Fruit fly (Drosophila melanogaster): Measurements from ENCODE around the gene Srrm1.
A peak's percentile ranks its signal among the peaks of the same experiment; 100 is the strongest.

Srrm1 gene

dm6 chr3L:13074084-13074624, 37.5 kb downstream of the Srrm1 start (continued):
- no peak for TF ChIP-seq slou (GFP tag; optimal IDR thresholded peaks at IDR 0.05)
- TF ChIP-seq ttk (GFP tag; IDR thresholded peaks at IDR 0.05) = no peak
- no peak for TF ChIP-seq sd (tag; optimal IDR thresholded peaks at IDR 0.05)
- TF ChIP-seq corto (GFP tag; optimal IDR thresholded peaks at IDR 0.05) = peak; percentile 51
- no peak for TF ChIP-seq nerfin-2 (GFP tag; IDR thresholded peaks at IDR 0.05; ENCODE audit: partially characterized antibody)
- TF ChIP-seq trh (GFP tag; optimal IDR thresholded peaks at IDR 0.05) = no peak
- TF ChIP-seq NC2α (GFP tag; optimal IDR thresholded peaks at IDR 0.05) = no peak
- no peak for TF ChIP-seq aop (GFP tag; IDR thresholded peaks at IDR 0.05)
- TF ChIP-seq CG3407 (GFP tag; optimal IDR thresholded peaks at IDR 0.05) = no peak
- no peak for TF ChIP-seq row (GFP tag; IDR thresholded peaks at IDR 0.05)
- TF ChIP-seq fd96Cb (tag; optimal IDR thresholded peaks at IDR 0.05) = no peak

dm6 chr3L:13077326-13077725, 40.7 kb downstream of the Srrm1 start:
- TF ChIP-seq CG12104 (GFP tag; optimal IDR thresholded peaks at IDR 0.05) = no peak
- TF ChIP-seq CG15479 (GFP tag; optimal IDR thresholded peaks at IDR 0.05) = peak; percentile 29
- TF ChIP-seq CG8359 (GFP tag; optimal IDR thresholded peaks at IDR 0.05; ENCODE audit: borderline replicate concordance) = no peak
- peak; percentile 10 for TF ChIP-seq Ets65A (GFP tag)
- no peak for TF ChIP-seq GATAe (GFP tag; conservative IDR thresholded peaks at IDR 0.05)
- TF ChIP-seq ap (GFP tag; IDR thresholded peaks at IDR 0.05) = no peak
- no peak for TF ChIP-seq unc-4 (GFP tag; IDR thresholded peaks at IDR 0.05; ENCODE audit: partially characterized antibody)
- TF ChIP-seq D (optimal IDR thresholded peaks at IDR 0.05) = peak; percentile 96
- no peak for TF ChIP-seq D (GFP tag; optimal IDR thresholded peaks at IDR 0.05)
- no peak for TF ChIP-seq CkIIα-i1 (GFP tag; IDR thresholded peaks at IDR 0.05)
- no peak for TF ChIP-seq Spps (tag; optimal IDR thresholded peaks at IDR 0.05)
- TF ChIP-seq CG6654 (GFP tag; optimal IDR thresholded peaks at IDR 0.05) = no peak
- TF ChIP-seq HHEX (GFP tag; optimal IDR thresholded peaks at IDR 0.05) = no peak
- no peak for TF ChIP-seq bab2 (GFP tag; optimal IDR thresholded peaks at IDR 0.05)
- peak; percentile 29; the same call in 1 of the 2 replicates for TF ChIP-seq CG4360 (GFP tag; IDR thresholded peaks at IDR 0.05)
- TF ChIP-seq cad (GFP tag; optimal IDR thresholded peaks at IDR 0.05) = peak; percentile 32
- peak in 1 of 2 experiments; percentile 82 for TF ChIP-seq tll (GFP tag; optimal IDR thresholded peaks at IDR 0.05)
- TF ChIP-seq Elba2 (GFP tag; optimal IDR thresholded peaks at IDR 0.05) = peak; percentile 68

DNA sequence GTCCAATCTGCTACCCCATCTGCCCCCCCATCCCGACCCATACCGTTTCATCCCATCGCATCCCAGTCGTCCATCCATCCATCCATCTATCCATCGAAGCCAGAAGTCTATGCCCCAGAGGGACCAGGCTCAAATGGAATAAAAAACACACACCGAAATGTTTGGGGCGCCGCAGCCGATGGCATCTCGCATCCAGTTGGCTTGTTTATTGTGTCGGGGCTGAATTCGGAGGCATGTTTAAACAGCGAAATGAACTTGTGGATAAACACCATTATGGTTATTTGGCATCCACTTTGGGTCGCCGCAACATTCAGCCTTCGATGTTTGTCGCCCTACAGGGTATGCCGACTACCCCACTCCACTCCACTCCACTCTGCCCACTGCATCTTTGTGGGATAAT, 43.8 kb downstream of the Srrm1 start:
- no peak for TF ChIP-seq Dll (GFP tag; IDR thresholded peaks at IDR 0.05; ENCODE audit: partially characterized antibody)
- no peak for TF ChIP-seq Rfx (GFP tag; IDR thresholded peaks at IDR 0.05)
- TF ChIP-seq CG8478 (optimal IDR thresholded peaks at IDR 0.05) = peak; percentile 41
- peak; percentile 60 for TF ChIP-seq Ets65A (GFP tag)
- TF ChIP-seq jumu (GFP tag; optimal IDR thresholded peaks at IDR 0.05) = no peak
- no peak for TF ChIP-seq croc (GFP tag; conservative IDR thresholded peaks at IDR 0.05)
- TF ChIP-seq sens (GFP tag) = peak; percentile 75
- TF ChIP-seq CG18599 (GFP tag; optimal IDR thresholded peaks at IDR 0.05) = peak; percentile 1
- TF ChIP-seq toy (GFP tag; IDR thresholded peaks at IDR 0.05) = no peak

- TF ChIP-seq zen (tag; optimal IDR thresholded peaks at IDR 0.05) (peak; percentile 91), CG15479 (GFP tag; optimal IDR thresholded peaks at IDR 0.05) (peak; percentile 16), luna (GFP tag; optimal IDR thresholded peaks at IDR 0.05) (no peak), CG8478 (optimal IDR thresholded peaks at IDR 0.05) (peak; percentile 63), oc (tag; optimal IDR thresholded peaks at IDR 0.05) (no peak), Asciz (GFP tag; optimal IDR thresholded peaks at IDR 0.05) (no peak), Meics (GFP tag; optimal IDR thresholded peaks at IDR 0.05) (no peak), usp (GFP tag; optimal IDR thresholded peaks at IDR 0.05) (no peak), CG7271 (tag; optimal IDR thresholded peaks at IDR 0.05) (peak; percentile 61), ase (GFP tag; IDR thresholded peaks at IDR 0.05) (no peak), Abd-B (GFP tag; optimal IDR thresholded peaks at IDR 0.05) (no peak), cad (GFP tag; optimal IDR thresholded peaks at IDR 0.05) (peak; percentile 95), br (optimal IDR thresholded peaks at IDR 0.05) (no peak), D19B (GFP tag; optimal IDR thresholded peaks at IDR 0.05) (no peak), tll (GFP tag; optimal IDR thresholded peaks at IDR 0.05) (peak in 1 of 2 experiments; percentile 97)
Observed at dm6 chr3L:13081284-13081937, 44.8 kb downstream of the Srrm1 start.
